Fruit fly (Drosophila melanogaster) whole organism, embryonic: ENCODE data around the gene CG13671.

Source experiments
- ATbp ChIP-seq: fragments of 200-800 bp; sonication (Bioruptor generic); optimal IDR thresholded peaks from 2 replicates; lab custom pipeline; 2017; ENCODE audit warnings: missing biosample characterization, mild to moderate bottlenecking, missing genetic modification characterization, missing genetic modification reagents
- BEAF-32 ChIP-seq: fragments of 200-800 bp; sonication (Bioruptor generic); optimal IDR thresholded peaks from 3 replicates; lab custom pipeline; 2017; ENCODE audit warnings: missing biosample characterization, missing genetic modification characterization, mild to moderate bottlenecking, moderate library complexity, missing genetic modification reagents
- Bdp1 ChIP-seq: fragments of 200-800 bp; sonication (Bioruptor generic); optimal IDR thresholded peaks from 3 replicates; lab custom pipeline; 2016; ENCODE audit warnings: missing biosample characterization, missing genetic modification characterization
- CG1024 ChIP-seq: fragments of 200-800 bp; sonication (Bioruptor generic); IDR thresholded peaks from 2 replicates; pipeline ENCODE4 v1.3.6; 2022; ENCODE audit warnings: missing biosample characterization, missing genetic modification characterization
- CG11696 ChIP-seq: fragments of 200-800 bp; sonication (Bioruptor generic); IDR thresholded peaks from 2 replicates; pipeline ENCODE4 v1.3.6; 2022; ENCODE audit warnings: missing biosample characterization, missing genetic modification characterization
- CG12104 ChIP-seq: fragments of 200-800 bp; sonication (Bioruptor generic); optimal IDR thresholded peaks from 3 replicates; lab custom pipeline; 2016; ENCODE audit warnings: missing biosample characterization, missing genetic modification characterization
- CG12299 ChIP-seq: fragments of 200-800 bp; sonication (Bioruptor generic); optimal IDR thresholded peaks from 2 replicates; lab custom pipeline; 2018; ENCODE audit warnings: missing biosample characterization, mild to moderate bottlenecking, missing genetic modification characterization
- CG12659 ChIP-seq: fragments of 200-800 bp; sonication (Bioruptor generic); optimal IDR thresholded peaks from 3 replicates; lab custom pipeline; 2017; ENCODE audit warnings: mild to moderate bottlenecking, missing biosample characterization, missing genetic modification reagents, missing genetic modification characterization
- CG12769 ChIP-seq: fragments of 200-800 bp; sonication (Bioruptor generic); optimal IDR thresholded peaks from 2 replicates; lab custom pipeline; 2019; ENCODE audit warnings: missing biosample characterization, mild to moderate bottlenecking, missing genetic modification characterization, moderate library complexity
- CG13296 ChIP-seq: fragments of 200-800 bp; sonication (Bioruptor generic); optimal IDR thresholded peaks from 3 replicates; lab custom pipeline; 2018; ENCODE audit warnings: missing biosample characterization, mild to moderate bottlenecking, missing genetic modification characterization
- CG15073 ChIP-seq: fragments of 200-800 bp; sonication (Bioruptor generic); optimal IDR thresholded peaks from 2 replicates; lab custom pipeline; 2016; ENCODE audit warnings: missing biosample characterization, missing genetic modification characterization
- CG1529 ChIP-seq: fragments of 200-800 bp; sonication (Bioruptor generic); optimal IDR thresholded peaks from 3 replicates; lab custom pipeline; 2018; ENCODE audit warnings: missing biosample characterization, missing genetic modification characterization
- CG1792 ChIP-seq: fragments of 200-800 bp; sonication (Bioruptor generic); optimal IDR thresholded peaks from 2 replicates; lab custom pipeline; 2016; ENCODE audit warnings: missing biosample characterization, missing genetic modification characterization
- CG2129 ChIP-seq: fragments of 200-800 bp; sonication (Bioruptor generic); IDR thresholded peaks from 2 replicates; pipeline ENCODE4 v1.3.6; 2022; ENCODE audit warnings: missing biosample characterization, missing genetic modification characterization; ENCODE audit not compliant: partially characterized antibody
- CG30403 ChIP-seq: fragments of 200-800 bp; sonication (Bioruptor generic); optimal IDR thresholded peaks from 3 replicates; lab custom pipeline; 2016; ENCODE audit warnings: missing biosample characterization, missing genetic modification characterization
- CG3065 ChIP-seq: fragments of 200-800 bp; sonication (Bioruptor generic); optimal IDR thresholded peaks from 2 replicates; lab custom pipeline; 2016; ENCODE audit warnings: missing biosample characterization, missing genetic modification characterization
- CG4328 ChIP-seq: fragments of 200-800 bp; sonication (Bioruptor generic); optimal IDR thresholded peaks from 3 replicates; lab custom pipeline; 2017; ENCODE audit warnings: missing biosample characterization, missing genetic modification reagents, missing genetic modification characterization
- CG6175 ChIP-seq: fragments of 200-800 bp; sonication (Bioruptor generic); IDR thresholded peaks from 3 replicates; pipeline ENCODE4 v1.3.6; 2022; ENCODE audit warnings: missing biosample characterization, missing genetic modification characterization
- CG6791 ChIP-seq: fragments of 200-800 bp; sonication (Bioruptor generic); IDR thresholded peaks from 3 replicates; pipeline ENCODE4 v1.3.6; 2022; ENCODE audit warnings: missing biosample characterization, missing genetic modification characterization; ENCODE audit not compliant: partially characterized antibody
- CG8765 ChIP-seq: fragments of 200-800 bp; sonication (Bioruptor generic); IDR thresholded peaks from 2 replicates; pipeline ENCODE4 v1.3.6; 2022; ENCODE audit warnings: missing biosample characterization, missing genetic modification characterization
- D19B ChIP-seq: fragments of 200-800 bp; sonication (Bioruptor generic); optimal IDR thresholded peaks from 2 replicates; lab custom pipeline; 2017; ENCODE audit warnings: missing biosample characterization, mild to moderate bottlenecking, missing genetic modification characterization
- Dbx ChIP-seq: fragments of 200-800 bp; sonication (Bioruptor generic); IDR thresholded peaks from 3 replicates; pipeline ENCODE4 v1.3.6; 2022; ENCODE audit warnings: missing biosample characterization, missing genetic modification characterization
- Dfd ChIP-seq, 2 experiments: fragments of >200 bp; optimal IDR thresholded peaks; 2 replicates each; lab custom pipeline; 2017; ENCODE audit warnings: missing biosample characterization in 2 of 2, missing genetic modification characterization in 2 of 2
- ERR ChIP-seq: fragments of 200-800 bp; sonication (Bioruptor generic); optimal IDR thresholded peaks from 2 replicates; lab custom pipeline; 2016; ENCODE audit warnings: missing biosample characterization, missing genetic modification characterization
- Elba2 ChIP-seq: fragments of 200-800 bp; sonication (Bioruptor generic); optimal IDR thresholded peaks from 3 replicates; lab custom pipeline; 2016; ENCODE audit warnings: missing biosample characterization, missing genetic modification characterization
- Mrtf ChIP-seq: fragments of 200-800 bp; sonication (Bioruptor generic); IDR thresholded peaks from 3 replicates; pipeline ENCODE4 v1.3.6; 2022; ENCODE audit warnings: missing biosample characterization, missing genetic modification characterization
- NFAT ChIP-seq: fragments of 200-800 bp; sonication (Bioruptor generic); IDR thresholded peaks from 2 replicates; pipeline ENCODE4 v1.3.6; 2022; ENCODE audit warnings: missing biosample characterization, missing genetic modification characterization
- Nf-YC ChIP-seq: fragments of 200-800 bp; optimal IDR thresholded peaks from 3 replicates; lab custom pipeline; 2019; ENCODE audit warnings: missing biosample characterization, mild to moderate bottlenecking, missing genetic modification characterization, moderate library complexity
- Optix ChIP-seq: fragments of 200-800 bp; sonication (Bioruptor generic); IDR thresholded peaks from 3 replicates; pipeline ENCODE4 v1.3.6; 2022; ENCODE audit warnings: missing biosample characterization, missing genetic modification characterization
- PHDP ChIP-seq: fragments of 200-800 bp; sonication (Bioruptor generic); optimal IDR thresholded peaks from 3 replicates; lab custom pipeline; 2018; ENCODE audit warnings: missing biosample characterization, mild to moderate bottlenecking, missing genetic modification characterization, moderate library complexity
- Scr ChIP-seq: fragments of 200-800 bp; sonication (Bioruptor generic); IDR thresholded peaks from 2 replicates; pipeline ENCODE4 v1.3.6; 2022; ENCODE audit warnings: missing biosample characterization, missing genetic modification characterization; ENCODE audit not compliant: partially characterized antibody
- Sry-δ ChIP-seq: fragments of 200-800 bp; sonication (Bioruptor generic); optimal IDR thresholded peaks from 2 replicates; lab custom pipeline; 2016; ENCODE audit warnings: missing biosample characterization, missing genetic modification characterization
- Stat92E ChIP-seq, 3 experiments: fragments of >200 bp in 2 of 3; fragments of 200-800 bp in 1 of 3; sonication (Bioruptor generic) in 1 of 3; optimal IDR thresholded peaks; 2 replicates each; lab custom pipeline; 2017 to 2019; ENCODE audit warnings: missing biosample characterization in 3 of 3, missing genetic modification characterization in 3 of 3, mild to moderate bottlenecking in 1 of 3, moderate library complexity in 1 of 3
- TFAM ChIP-seq: fragments of 200-800 bp; sonication (Bioruptor generic); optimal IDR thresholded peaks from 2 replicates; lab custom pipeline; 2017; ENCODE audit warnings: missing biosample characterization, missing genetic modification characterization, inconsistent platforms
- ab ChIP-seq: fragments of 200-800 bp; sonication (Bioruptor generic); optimal IDR thresholded peaks from 2 replicates; lab custom pipeline; 2016; ENCODE audit warnings: missing biosample characterization, missing genetic modification characterization
- aop ChIP-seq: fragments of 200-800 bp; sonication (Bioruptor generic); IDR thresholded peaks from 2 replicates; pipeline ENCODE4 v1.3.6; 2022; ENCODE audit warnings: missing biosample characterization, missing genetic modification characterization
- ara ChIP-seq: fragments of 200-800 bp; sonication (Bioruptor generic); IDR thresholded peaks from 2 replicates; pipeline ENCODE4 v1.3.6; 2022; ENCODE audit warnings: missing biosample characterization, missing genetic modification characterization
- crc ChIP-seq: fragments of 200-800 bp; sonication (Bioruptor generic); optimal IDR thresholded peaks from 2 replicates; lab custom pipeline; 2016; ENCODE audit warnings: missing biosample characterization, missing genetic modification characterization
- emc ChIP-seq: fragments of 200-800 bp; sonication (Bioruptor generic); optimal IDR thresholded peaks from 2 replicates; lab custom pipeline; 2016; ENCODE audit warnings: missing biosample characterization, missing genetic modification characterization
- fd102C ChIP-seq: fragments of 200-800 bp; sonication (Bioruptor generic); optimal IDR thresholded peaks from 2 replicates; lab custom pipeline; 2018; ENCODE audit warnings: missing biosample characterization, mild to moderate bottlenecking, missing genetic modification characterization, moderate library complexity
- fu2 ChIP-seq: fragments of 200-800 bp; sonication (Bioruptor generic); optimal IDR thresholded peaks from 2 replicates; lab custom pipeline; 2016; ENCODE audit warnings: missing biosample characterization, missing genetic modification characterization
- gcm2 ChIP-seq: fragments of 200-800 bp; sonication (Bioruptor generic); optimal IDR thresholded peaks from 2 replicates; lab custom pipeline; 2016; ENCODE audit warnings: missing biosample characterization, missing genetic modification characterization
- h ChIP-seq: fragments of >200 bp; optimal IDR thresholded peaks from 2 replicates; lab custom pipeline; 2017
- lola ChIP-seq, 3 experiments: fragments of >200 bp in 2 of 3; fragments of 200-800 bp in 1 of 3; sonication (Bioruptor generic) in 1 of 3; optimal IDR thresholded peaks; 2 replicates each; lab custom pipeline; 2017 to 2019; ENCODE audit warnings: missing biosample characterization in 3 of 3, missing genetic modification characterization in 3 of 3, mild to moderate bottlenecking in 1 of 3, moderate library complexity in 1 of 3
- maf-S ChIP-seq: fragments of 200-800 bp; sonication (Bioruptor generic); optimal IDR thresholded peaks from 2 replicates; lab custom pipeline; 2016; ENCODE audit warnings: missing biosample characterization, missing genetic modification characterization
- odd ChIP-seq: fragments of 200-800 bp; sonication (Bioruptor generic); optimal IDR thresholded peaks from 2 replicates; lab custom pipeline; 2017; ENCODE audit warnings: missing biosample characterization, mild to moderate bottlenecking, missing genetic modification characterization
- pnt ChIP-seq: fragments of 200-800 bp; sonication (Bioruptor generic); optimal IDR thresholded peaks from 3 replicates; lab custom pipeline; 2016; ENCODE audit warnings: missing biosample characterization, missing genetic modification characterization
- pzg ChIP-seq: fragments of 200-800 bp; sonication (Bioruptor generic); optimal IDR thresholded peaks from 3 replicates; lab custom pipeline; 2018; ENCODE audit warnings: missing biosample characterization, mild to moderate bottlenecking, missing genetic modification characterization, moderate library complexity
- row ChIP-seq: fragments of 200-800 bp; sonication (Bioruptor generic); IDR thresholded peaks from 3 replicates; pipeline ENCODE4 v1.3.6; 2022; ENCODE audit warnings: missing biosample characterization, missing genetic modification characterization
- slp2 ChIP-seq: fragments of 200-800 bp; sonication (Bioruptor generic); optimal IDR thresholded peaks from 2 replicates; lab custom pipeline; 2016; ENCODE audit warnings: missing biosample characterization, missing genetic modification characterization
- tgo ChIP-seq: fragments of 200-800 bp; sonication (Bioruptor generic); IDR thresholded peaks from 3 replicates; pipeline ENCODE4 v1.3.6; 2022; ENCODE audit warnings: missing biosample characterization, missing genetic modification characterization
- tin ChIP-seq: fragments of 200-800 bp; sonication (Bioruptor generic); optimal IDR thresholded peaks from 3 replicates; lab custom pipeline; 2016; ENCODE audit warnings: missing biosample characterization, missing genetic modification characterization
- tna ChIP-seq: fragments of 200-800 bp; sonication (Bioruptor generic); IDR thresholded peaks from 2 replicates; pipeline ENCODE4 v1.3.6; 2022; ENCODE audit warnings: missing biosample characterization, missing genetic modification characterization; ENCODE audit not compliant: partially characterized antibody

The CG13671 gene

DNA sequence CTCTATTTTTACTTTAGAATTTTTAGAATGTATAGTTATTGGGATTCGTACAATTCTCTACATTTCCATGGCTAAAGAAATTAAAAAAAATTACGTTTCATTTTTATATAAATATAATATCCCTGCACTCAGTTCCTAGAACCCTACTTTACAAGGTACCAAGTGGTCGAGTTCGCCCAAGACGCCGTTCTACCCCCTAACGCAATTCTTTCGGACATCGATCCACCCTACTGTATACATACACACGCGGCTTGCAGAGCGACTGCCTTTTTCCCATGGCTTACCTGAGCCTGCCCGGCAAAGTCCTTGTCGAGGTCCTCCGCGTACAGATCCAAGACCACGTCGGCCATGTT lies 14.9 kb downstream of the CG13671 start (continued):
- TF ChIP-seq CG8765 (GFP tag; lab: Robert Waterston, UW) = no peak
- TF ChIP-seq CG1024 (GFP tag; lab: Robert Waterston, UW) = no peak
- TF ChIP-seq gcm2 (GFP tag; lab: Kevin White, UChicago) = no peak
- TF ChIP-seq pnt = no peak
- TF ChIP-seq D19B (GFP tag; lab: Kevin White, UChicago) = peak; percentile 96
- no peak for TF ChIP-seq TFAM
- TF ChIP-seq CG13296 = no peak
- no peak for TF ChIP-seq Elba2 (GFP tag; lab: Kevin White, UChicago)
- TF ChIP-seq CG6175 (GFP tag; lab: Robert Waterston, UW) = no peak
- no peak for TF ChIP-seq Sry-δ (GFP tag; lab: Kevin White, UChicago)
- TF ChIP-seq CG12104 (GFP tag; lab: Kevin White, UChicago) = no peak
- no peak for TF ChIP-seq CG15073 (GFP tag; lab: Kevin White, UChicago)
- TF ChIP-seq NFAT (GFP tag; lab: Robert Waterston, UW) = peak; percentile 69
- TF ChIP-seq CG12769 (tag; lab: Kevin White, UChicago) = no peak
- no peak for TF ChIP-seq BEAF-32 (GFP tag; lab: Kevin White, UChicago)
- no peak for TF ChIP-seq CG30403
- TF ChIP-seq tna = no peak
- TF ChIP-seq CG4328 (GFP tag; lab: Kevin White, UChicago) = no peak
- no peak for TF ChIP-seq fu2 (GFP tag; lab: Kevin White, UChicago)
- TF ChIP-seq emc (GFP tag; lab: Kevin White, UChicago) = no peak
- peak; percentile 0 for TF ChIP-seq PHDP
- no peak for TF ChIP-seq Stat92E (GFP tag; optimal IDR thresholded peaks at IDR 0.05; lab: Kevin White, UChicago)
- TF ChIP-seq crc (GFP tag; lab: Kevin White, UChicago) = no peak
- TF ChIP-seq Mrtf (GFP tag; lab: Robert Waterston, UW) = no peak
- TF ChIP-seq ATbp (GFP tag; lab: Kevin White, UChicago) = no peak
- no peak for TF ChIP-seq fd102C (GFP tag; lab: Kevin White, UChicago)
- no peak for TF ChIP-seq Scr (GFP tag; lab: Robert Waterston, UW)
- no peak for TF ChIP-seq CG11696 (GFP tag; lab: Robert Waterston, UW)
- no peak for TF ChIP-seq Optix (GFP tag; lab: Robert Waterston, UW)
- TF ChIP-seq aop (GFP tag; lab: Robert Waterston, UW) = no peak
- no peak for TF ChIP-seq maf-S
- TF ChIP-seq CG3065 = no peak
- no peak for TF ChIP-seq CG12659 (GFP tag; lab: Kevin White, UChicago)
- peak; percentile 68 for TF ChIP-seq row (GFP tag; lab: Robert Waterston, UW)
- TF ChIP-seq ab (GFP tag; lab: Kevin White, UChicago) = no peak
- no peak for TF ChIP-seq odd (GFP tag; lab: Kevin White, UChicago)
- TF ChIP-seq tin (GFP tag; lab: Kevin White, UChicago) = no peak
- no peak for TF ChIP-seq Dfd (GFP tag; optimal IDR thresholded peaks at IDR 0.05; lab: Kevin White, UChicago)
- no peak for TF ChIP-seq slp2
- TF ChIP-seq h (lab: Kevin White, UChicago) = no peak
- peak; percentile 46; the same call in 2 of the 3 replicates for TF ChIP-seq tgo (GFP tag; lab: Robert Waterston, UW)
- no peak for TF ChIP-seq lola (GFP tag; optimal IDR thresholded peaks at IDR 0.05; lab: Kevin White, UChicago)
- TF ChIP-seq CG1529 (GFP tag; lab: Kevin White, UChicago) = no peak
- no peak for TF ChIP-seq pzg (GFP tag; lab: Kevin White, UChicago)
- no peak for TF ChIP-seq CG12299
- TF ChIP-seq ERR (GFP tag; lab: Kevin White, UChicago) = no peak
- TF ChIP-seq CG6791 (GFP tag; lab: Robert Waterston, UW) = no peak
- TF ChIP-seq ara (GFP tag; lab: Robert Waterston, UW) = no peak
- TF ChIP-seq Dbx (GFP tag; lab: Robert Waterston, UW) = no peak
- no peak for TF ChIP-seq Bdp1 (GFP tag; lab: Kevin White, UChicago)
- no peak for TF ChIP-seq CG1792 (GFP tag; lab: Kevin White, UChicago)
- TF ChIP-seq Nf-YC (tag; lab: Kevin White, UChicago) = no peak
- TF ChIP-seq CG2129 (GFP tag; lab: Robert Waterston, UW) = no peak
